Fruit fly (Drosophila melanogaster): ENCODE results near the gene pasha.

pasha gene

dm6 chr3R:31603246-31603645, 14.5 kb upstream of the pasha start:
- TF ChIP-seq tj (GFP tag; optimal IDR thresholded peaks at IDR 0.05) (no peak), Clk (GFP tag; optimal IDR thresholded peaks at IDR 0.05) (no peak), CG5204 (GFP tag; optimal IDR thresholded peaks at IDR 0.05) (no peak), kay (GFP tag; ENCODE audit: borderline replicate concordance) (no peak)

- TF ChIP-seq CG12768 (GFP tag; optimal IDR thresholded peaks at IDR 0.05) (no peak), Clk (GFP tag; optimal IDR thresholded peaks at IDR 0.05) (no peak), CG5204 (GFP tag; optimal IDR thresholded peaks at IDR 0.05) (no peak), kay (GFP tag; ENCODE audit: borderline replicate concordance) (no peak), ovo (GFP tag; optimal IDR thresholded peaks at IDR 0.05) (no peak), Mnt (GFP tag; optimal IDR thresholded peaks at IDR 0.05) (no peak), CG1620 (GFP tag; optimal IDR thresholded peaks at IDR 0.05) (peak; percentile 15)
Observed at dm6 chr3R:31603655-31604054, 14.1 kb upstream of the pasha start.

- peak; percentile 69 for TF ChIP-seq tj (GFP tag; optimal IDR thresholded peaks at IDR 0.05)
- peak; percentile 27 for TF ChIP-seq ovo (GFP tag; optimal IDR thresholded peaks at IDR 0.05)
- no peak for TF ChIP-seq kay (GFP tag; ENCODE audit: borderline replicate concordance)
Observed at dm6 chr3R:31604409-31605116, 13.2 kb upstream of the pasha start.

dm6 chr3R:31605117-31605432, 12.7 kb upstream of the pasha start:
- no peak for TF ChIP-seq toe (GFP tag; optimal IDR thresholded peaks at IDR 0.05)
- no peak for TF ChIP-seq cnc (optimal IDR thresholded peaks at IDR 0.05)
- no peak for TF ChIP-seq Clk (GFP tag; optimal IDR thresholded peaks at IDR 0.05)
- TF ChIP-seq CG14711 (tag; optimal IDR thresholded peaks at IDR 0.05): no peak
- TF ChIP-seq CG1620 (GFP tag; optimal IDR thresholded peaks at IDR 0.05): no peak
- no peak for TF ChIP-seq CG12768 (GFP tag; optimal IDR thresholded peaks at IDR 0.05)
- no peak for TF ChIP-seq kay (GFP tag; ENCODE audit: borderline replicate concordance)
- no peak for TF ChIP-seq tj (GFP tag; optimal IDR thresholded peaks at IDR 0.05)
- no peak for TF ChIP-seq CG5204 (GFP tag; optimal IDR thresholded peaks at IDR 0.05)
- TF ChIP-seq ovo (GFP tag; optimal IDR thresholded peaks at IDR 0.05): no peak

dm6 chr3R:31605790-31606189, 12.0 kb upstream of the pasha start:
- TF ChIP-seq ovo (GFP tag; optimal IDR thresholded peaks at IDR 0.05): no peak
- no peak for TF ChIP-seq Mnt (GFP tag; optimal IDR thresholded peaks at IDR 0.05)
- TF ChIP-seq Crg-1 (GFP tag; optimal IDR thresholded peaks at IDR 0.05): no peak
- TF ChIP-seq kay (GFP tag; ENCODE audit: borderline replicate concordance): no peak
- no peak for TF ChIP-seq tj (GFP tag; optimal IDR thresholded peaks at IDR 0.05)
- TF ChIP-seq CG5204 (GFP tag; optimal IDR thresholded peaks at IDR 0.05): no peak
- no peak for TF ChIP-seq CG14711 (tag; optimal IDR thresholded peaks at IDR 0.05)
- no peak for TF ChIP-seq CG7045 (GFP tag; optimal IDR thresholded peaks at IDR 0.05)
- TF ChIP-seq CG33017 (tag; optimal IDR thresholded peaks at IDR 0.05): no peak
- TF ChIP-seq Hr96 (GFP tag; optimal IDR thresholded peaks at IDR 0.05): no peak
- no peak for TF ChIP-seq CG7101 (tag; optimal IDR thresholded peaks at IDR 0.05)
- TF ChIP-seq cic (GFP tag; optimal IDR thresholded peaks at IDR 0.05): no peak
- no peak for TF ChIP-seq bab1 (GFP tag; optimal IDR thresholded peaks at IDR 0.05)
- TF ChIP-seq cnc (optimal IDR thresholded peaks at IDR 0.05): no peak

dm6 chr3R:31606242-31607143, 11.3 kb upstream of the pasha start:
- no peak for TF ChIP-seq CG11617 (GFP tag; optimal IDR thresholded peaks at IDR 0.05)
- TF ChIP-seq Hr96 (GFP tag; optimal IDR thresholded peaks at IDR 0.05): peak; percentile 6
- TF ChIP-seq CG12768 (GFP tag; optimal IDR thresholded peaks at IDR 0.05): peak; percentile 2

- TF ChIP-seq cic (GFP tag; optimal IDR thresholded peaks at IDR 0.05) (no peak), tj (GFP tag; optimal IDR thresholded peaks at IDR 0.05) (no peak), ovo (GFP tag; optimal IDR thresholded peaks at IDR 0.05) (no peak), bab1 (GFP tag; optimal IDR thresholded peaks at IDR 0.05) (no peak)
Observed at dm6 chr3R:31607287-31607849, 10.4 kb upstream of the pasha start.

- TF ChIP-seq CG1620 (GFP tag; optimal IDR thresholded peaks at IDR 0.05): no peak
- no peak for TF ChIP-seq tj (GFP tag; optimal IDR thresholded peaks at IDR 0.05)
- TF ChIP-seq ovo (GFP tag; optimal IDR thresholded peaks at IDR 0.05): peak; percentile 71
Observed at dm6 chr3R:31608030-31608429, 9.7 kb upstream of the pasha start.

Data from whole organism, adult.